Fruit fly (Drosophila melanogaster): ENCODE data around the gene Shaw.

DNA sequence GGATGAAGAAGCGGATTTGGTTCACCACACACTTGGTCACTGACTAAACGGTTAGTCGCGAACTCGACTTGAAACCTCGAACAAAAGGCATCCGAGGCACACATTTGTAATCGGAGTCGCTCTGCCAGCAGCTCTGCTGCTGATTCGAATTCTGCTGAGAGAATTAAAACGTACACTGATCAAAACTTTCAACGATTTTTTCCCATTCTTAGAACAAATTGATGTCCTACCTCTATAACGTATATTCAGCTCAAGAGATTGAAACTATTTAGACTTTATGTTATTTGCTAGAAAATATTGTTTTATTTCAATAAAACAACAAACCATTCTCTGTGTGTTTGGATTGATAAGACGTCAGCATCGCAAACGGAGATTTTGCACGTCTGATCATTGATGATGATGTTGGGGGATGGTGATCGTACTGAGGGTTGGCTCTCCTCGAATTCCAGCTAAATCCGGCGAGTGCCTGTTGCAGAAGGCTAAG, 12.5 kb upstream of the Shaw start, which contains the start of gene CG31778:
- TF ChIP-seq Hr83 (GFP tag; optimal IDR thresholded peaks at IDR 0.05; ENCODE audit: poor library complexity, severe bottlenecking), result no peak
- no peak for TF ChIP-seq usp (GFP tag; optimal IDR thresholded peaks at IDR 0.05)
- TF ChIP-seq fru (GFP tag; optimal IDR thresholded peaks at IDR 0.05), result peak; percentile 89
- peak; percentile 52 for TF ChIP-seq sage (GFP tag; optimal IDR thresholded peaks at IDR 0.05)
- TF ChIP-seq Mio (GFP tag; optimal IDR thresholded peaks at IDR 0.05), result peak; percentile 29

Data from whole organism, wandering third instar larva.